Worm (Caenorhabditis elegans) whole organism, early embryonic: ENCODE measurements around the gene R04B3.1.

Experiments
- B0310.2 ChIP-seq: sonication (generic microtip); optimal IDR thresholded peaks from 2 replicates; lab custom pipeline; 2016; ENCODE audit warnings: mild to moderate bottlenecking, missing genetic modification characterization, missing compliant biosample characterization
- F13C5.2 ChIP-seq: sonication (generic microtip); optimal IDR thresholded peaks from 2 replicates; lab custom pipeline; 2017; ENCODE audit warnings: mild to moderate bottlenecking, missing genetic modification characterization, inconsistent platforms, missing compliant biosample characterization
- aly-1 ChIP-seq: sonication (generic microtip); optimal IDR thresholded peaks from 2 replicates; lab custom pipeline; 2016; ENCODE audit warnings: missing genetic modification characterization, missing compliant biosample characterization
- ama-1 ChIP-seq: fragments of 150-350 bp; optimal IDR thresholded peaks from 2 replicates; lab custom pipeline; 2014
- ceh-13 ChIP-seq: fragments of 200-800 bp; sonication (Bioruptor generic); optimal IDR thresholded peaks from 2 replicates; lab custom pipeline; 2018; ENCODE audit warnings: mild to moderate bottlenecking, missing genetic modification characterization, missing compliant biosample characterization
- ceh-36 ChIP-seq: sonication (generic microtip); optimal IDR thresholded peaks from 2 replicates; lab custom pipeline; 2016; ENCODE audit warnings: missing genetic modification characterization, inconsistent platforms, missing compliant biosample characterization
- flt-1 ChIP-seq: fragments of 200-800 bp; sonication (Bioruptor generic); IDR thresholded peaks from 2 replicates; pipeline ENCODE4 v1.3.6; 2022; ENCODE audit warnings: missing genetic modification characterization, missing compliant biosample characterization
- hmbx-1 ChIP-seq: sonication (generic microtip); optimal IDR thresholded peaks from 2 replicates; lab custom pipeline; 2016; ENCODE audit warnings: mild to moderate bottlenecking, missing genetic modification characterization, missing compliant biosample characterization
- hmg-4 ChIP-seq: fragments of 200-800 bp; sonication (Bioruptor generic); optimal IDR thresholded peaks from 2 replicates; lab custom pipeline; 2018; ENCODE audit warnings: mild to moderate bottlenecking, missing genetic modification characterization, missing compliant biosample characterization
- pes-1 ChIP-seq: fragments of 200-800 bp; sonication (Bioruptor generic); IDR thresholded peaks from 2 replicates; pipeline ENCODE4 v1.3.6; 2022; ENCODE audit warnings: missing genetic modification reagents, missing genetic modification characterization, missing compliant biosample characterization
- scrt-1 ChIP-seq: fragments of 200-800 bp; sonication (Bioruptor generic); IDR thresholded peaks from 2 replicates; pipeline ENCODE4 v1.3.6; 2022; ENCODE audit warnings: missing genetic modification characterization, missing compliant biosample characterization
- sea-1 ChIP-seq: fragments of 200-800 bp; sonication (Bioruptor generic); conservative IDR thresholded peaks from 2 replicates; pipeline ENCODE4 v1.3.6; 2022; ENCODE audit warnings: missing genetic modification characterization, missing compliant biosample characterization
- tbx-11 ChIP-seq: fragments of 200-800 bp; sonication (Bioruptor generic); IDR thresholded peaks from 2 replicates; pipeline ENCODE4 v1.3.6; 2022; ENCODE audit warnings: missing genetic modification characterization, missing compliant biosample characterization
- tra-4 ChIP-seq: sonication (generic microtip); optimal IDR thresholded peaks from 2 replicates; lab custom pipeline; 2017; ENCODE audit warnings: missing genetic modification characterization, missing compliant biosample characterization

DNA sequence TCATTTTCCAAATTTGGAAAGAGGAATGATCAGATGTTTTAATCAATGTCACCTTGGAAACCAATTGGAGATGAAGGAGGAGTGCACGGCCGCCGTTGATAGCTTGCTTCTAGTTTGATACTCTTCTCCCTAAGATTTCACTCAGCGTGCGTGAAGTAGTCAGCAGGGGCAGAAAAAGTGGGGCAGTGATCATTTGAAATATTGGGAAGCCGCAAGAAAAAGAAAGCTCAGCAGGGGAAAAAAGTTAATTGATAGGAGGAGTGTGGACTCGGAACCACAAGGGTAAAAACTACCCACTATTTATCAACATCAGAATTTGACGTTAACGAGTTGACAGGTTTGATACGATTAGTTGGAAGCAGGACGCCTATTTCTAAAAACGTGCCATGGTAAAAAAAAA is 37.2 kb upstream of the R04B3.1 start, which contains the start of gene K02E10.7:
- TF ChIP-seq scrt-1 (GFP tag; lab: Robert Waterston, UW) (no peak), ama-1 (lab: Kevin White, UChicago) (no peak), flt-1 (no peak), hmbx-1 (no peak), tbx-11 (GFP tag; lab: Robert Waterston, UW) (no peak), B0310.2 (tag; lab: Kevin White, UChicago) (no peak), sea-1 (GFP tag; lab: Robert Waterston, UW) (no peak), hmg-4 (GFP tag; lab: Kevin White, UChicago) (no peak), tra-4 (tag; lab: Kevin White, UChicago) (no peak), F13C5.2 (tag; lab: Kevin White, UChicago) (no peak), ceh-13 (GFP tag; lab: Kevin White, UChicago) (no peak), aly-1 (tag; lab: Kevin White, UChicago) (no peak), ceh-36 (no peak), pes-1 (GFP tag; lab: Robert Waterston, UW) (no peak)
